Worm (Caenorhabditis elegans) whole organism, L4 larva: ENCODE data around the gene rbm-42.

ENCODE experiments used
- fkh-10 ChIP-seq: fragments of 150-350 bp; optimal IDR thresholded peaks from 2 replicates; lab custom pipeline; 2014; ENCODE audit warnings: missing biosample characterization, missing genetic modification reagents, missing genetic modification characterization
- lin-15B ChIP-seq: fragments of 150-350 bp; sonication (generic microtip); optimal IDR thresholded peaks from 3 replicates; lab custom pipeline; 2014; ENCODE audit warnings: missing biosample characterization, missing genetic modification characterization
- set-16 ChIP-seq: fragments of 200-800 bp; sonication (Bioruptor generic); IDR thresholded peaks from 2 replicates; pipeline ENCODE4 v1.3.6; 2022; ENCODE audit warnings: missing genetic modification reagents, missing genetic modification characterization, missing compliant biosample characterization

DNA sequence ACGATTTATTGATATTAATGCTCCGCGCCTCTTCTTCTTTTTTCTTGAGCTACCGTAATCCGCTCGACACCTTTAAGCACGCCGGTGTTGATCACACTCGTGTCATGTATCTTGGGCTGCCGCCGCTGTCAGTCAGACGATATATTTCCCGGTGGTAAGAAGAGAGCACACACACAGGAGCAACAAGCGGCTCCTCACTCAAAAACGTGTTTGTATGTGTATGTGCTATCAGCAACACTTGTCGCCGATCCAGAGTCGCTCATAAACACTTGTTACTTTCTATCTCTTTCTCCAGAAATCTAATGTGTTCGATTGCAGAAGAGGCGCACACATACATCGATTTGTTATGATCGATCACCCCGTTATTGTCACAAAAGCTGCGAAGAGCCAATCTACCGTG lies 12.5 kb downstream of the rbm-42 start:
- TF ChIP-seq lin-15B (no peak), fkh-10 (GFP tag; lab: Kevin White, UChicago) (no peak), set-16 (no peak)
